Worm (Caenorhabditis elegans): ENCODE measurements around the gene igcm-4.
A peak's percentile ranks its signal among the peaks of the same experiment; 100 is the strongest.

Gene igcm-4

DNA sequence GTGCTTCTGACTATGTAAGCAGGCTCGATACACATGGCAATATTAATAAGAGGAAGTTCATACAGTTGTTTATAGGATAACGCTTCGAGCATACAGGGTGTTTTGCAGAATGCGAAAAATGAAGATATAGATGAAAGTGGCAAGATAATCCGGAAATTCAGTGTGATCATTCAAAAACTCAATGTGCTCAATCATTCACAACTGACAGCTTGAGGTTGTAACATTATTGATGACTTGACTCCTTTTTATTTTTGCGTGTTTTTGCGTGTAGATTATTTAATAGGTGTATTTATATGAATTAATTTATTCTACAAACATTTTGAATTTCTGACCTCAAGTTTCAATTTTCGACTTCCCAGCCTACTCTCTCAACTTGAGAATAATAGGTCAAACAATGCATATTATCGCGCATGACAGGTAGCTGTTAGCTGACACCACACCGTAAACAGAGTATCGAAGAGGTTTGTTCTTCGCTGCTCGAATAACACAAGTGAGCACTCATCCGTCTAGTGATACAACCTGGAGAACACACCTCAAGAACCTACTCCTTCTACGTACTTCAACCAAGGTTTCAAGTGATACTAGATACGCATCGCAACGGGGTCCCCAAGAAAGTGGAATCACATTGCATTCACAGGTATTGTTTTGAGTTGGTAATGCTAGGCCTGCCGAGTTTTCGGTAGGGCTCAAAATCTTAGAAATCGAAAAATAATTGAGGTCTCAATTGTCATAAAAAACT, 1.2 kb upstream of the igcm-4 start:
- no peak for TF ChIP-seq ceh-43 (GFP tag; optimal IDR thresholded peaks at IDR 0.05)
- TF ChIP-seq unc-62 (GFP tag; optimal IDR thresholded peaks at IDR 0.05): peak; percentile 68
- peak; percentile 78 for TF ChIP-seq pha-4 (tag; optimal IDR thresholded peaks at IDR 0.05)
- TF ChIP-seq nhr-2 (tag; optimal IDR thresholded peaks at IDR 0.05): peak; percentile 48

DNA sequence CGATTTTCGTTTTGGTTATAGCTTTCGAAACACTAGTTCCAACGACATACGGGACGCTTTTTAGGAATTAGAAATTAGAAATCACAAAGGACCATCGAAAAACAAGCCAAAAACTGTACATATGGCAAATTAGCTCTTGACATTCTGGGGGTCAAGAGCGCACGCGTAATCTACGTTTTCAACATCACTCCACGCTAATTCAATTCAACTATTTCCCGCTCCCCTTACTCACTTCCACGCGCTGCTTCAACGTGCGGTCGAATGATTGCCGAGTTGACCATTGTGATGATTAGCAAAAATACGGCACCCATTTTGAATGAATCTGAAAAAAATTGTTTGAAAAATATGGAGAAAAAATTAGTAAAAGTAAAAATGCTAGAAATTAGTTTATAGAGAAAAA, 557 bp downstream of the igcm-4 start:
- TF ChIP-seq unc-62 (GFP tag; optimal IDR thresholded peaks at IDR 0.05) (no peak), ces-1 (GFP tag; optimal IDR thresholded peaks at IDR 0.05) (peak; percentile 84)

DNA sequence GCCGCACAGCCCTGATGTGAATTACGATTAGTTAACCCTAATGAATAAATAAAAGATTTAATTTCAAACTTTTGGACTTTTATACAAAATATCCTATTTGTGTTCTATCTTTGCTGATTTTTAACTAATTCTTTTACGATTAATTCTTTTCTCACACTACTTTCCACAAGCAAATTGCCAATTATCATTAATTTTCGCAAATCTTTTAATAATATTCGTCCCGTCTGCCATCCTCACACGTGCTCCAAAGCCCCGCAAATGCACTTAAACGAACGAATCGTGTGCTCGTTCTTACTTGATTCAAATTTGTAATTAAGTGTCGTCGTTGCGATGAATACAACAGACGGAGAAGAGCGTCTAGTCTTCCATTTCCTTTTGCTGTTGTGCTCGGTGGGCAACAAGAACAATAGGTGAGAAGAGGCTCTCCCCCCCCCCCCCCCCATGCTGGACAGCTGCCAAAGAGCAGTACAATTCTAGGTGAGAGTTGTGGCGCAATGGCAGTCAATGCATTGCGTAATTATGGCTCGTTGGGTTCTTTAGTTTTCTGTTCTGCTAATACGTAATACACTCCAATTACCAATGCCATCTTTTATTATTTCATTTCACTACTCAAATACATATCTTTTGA, 1.5 kb downstream of the igcm-4 start:
- TF ChIP-seq lin-32 (GFP tag; optimal IDR thresholded peaks at IDR 0.05) (peak; percentile 57), nhr-28 (tag; optimal IDR thresholded peaks at IDR 0.05) (no peak), flh-1 (GFP tag; optimal IDR thresholded peaks at IDR 0.05) (no peak), sem-2 (GFP tag; optimal IDR thresholded peaks at IDR 0.05) (no peak), ces-1 (GFP tag; optimal IDR thresholded peaks at IDR 0.05) (peak; percentile 99), pha-4 (tag; optimal IDR thresholded peaks at IDR 0.05) (no peak), sptf-1 (tag; optimal IDR thresholded peaks at IDR 0.05) (peak; percentile 49), ztf-11 (tag; optimal IDR thresholded peaks at IDR 0.05) (peak; percentile 5), ceh-83 (GFP tag; optimal IDR thresholded peaks at IDR 0.05) (no peak), ham-2 (GFP tag; optimal IDR thresholded peaks at IDR 0.05) (no peak), nhr-76 (tag; optimal IDR thresholded peaks at IDR 0.05) (no peak), snpc-4 (tag; optimal IDR thresholded peaks at IDR 0.05) (no peak), tbx-8 (GFP tag; optimal IDR thresholded peaks at IDR 0.05) (no peak), nhr-12 (tag; optimal IDR thresholded peaks at IDR 0.05) (no peak), zip-8 (tag; optimal IDR thresholded peaks at IDR 0.05) (peak; percentile 90), ceh-39 (tag; optimal IDR thresholded peaks at IDR 0.05) (no peak), cnd-1 (tag; optimal IDR thresholded peaks at IDR 0.05) (peak; percentile 94), M03D4.4 (tag; optimal IDR thresholded peaks at IDR 0.05) (no peak), ceh-43 (GFP tag; optimal IDR thresholded peaks at IDR 0.05) (peak; percentile 49), mls-2 (tag; optimal IDR thresholded peaks at IDR 0.05) (peak; percentile 83), nhr-2 (tag; optimal IDR thresholded peaks at IDR 0.05) (peak; percentile 86), hlh-1 (tag; optimal IDR thresholded peaks at IDR 0.05) (peak; percentile 6), elt-1 (tag; optimal IDR thresholded peaks at IDR 0.05; ENCODE audit: borderline replicate concordance, insufficient read depth) (no peak)

DNA sequence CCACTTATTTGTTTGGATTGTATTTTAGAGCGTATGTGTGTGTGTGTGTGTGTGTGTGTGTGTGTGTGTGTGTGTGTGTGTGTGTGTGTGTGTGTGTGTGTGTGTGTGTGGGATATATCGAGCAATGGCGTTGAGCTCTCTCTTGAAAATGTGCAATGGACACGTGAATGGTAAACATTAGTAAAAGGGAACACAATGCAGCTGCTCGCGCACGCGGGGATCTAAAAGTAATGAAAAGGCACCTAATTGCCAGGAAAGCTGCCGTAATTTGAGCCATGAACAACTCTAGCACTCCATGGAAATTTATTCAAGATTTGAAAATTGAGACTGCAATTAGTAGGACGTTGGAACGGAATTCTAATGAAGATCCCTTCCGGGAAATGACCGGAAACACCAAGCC, 2.9 kb downstream of the igcm-4 start:
- peak; percentile 14 for TF ChIP-seq mep-1 (tag; optimal IDR thresholded peaks at IDR 0.05)
- TF ChIP-seq drap-1 (GFP tag; optimal IDR thresholded peaks at IDR 0.05): peak; percentile 28
- TF ChIP-seq M03D4.4 (tag; optimal IDR thresholded peaks at IDR 0.05): peak; percentile 55
- peak; percentile 84 for TF ChIP-seq mls-2 (tag; optimal IDR thresholded peaks at IDR 0.05)
- peak; percentile 73 for TF ChIP-seq ceh-43 (GFP tag; optimal IDR thresholded peaks at IDR 0.05)
- peak; percentile 70 for TF ChIP-seq sptf-1 (tag; optimal IDR thresholded peaks at IDR 0.05)
- peak; percentile 44 for TF ChIP-seq cnd-1 (tag; optimal IDR thresholded peaks at IDR 0.05)
- TF ChIP-seq ces-1 (GFP tag; optimal IDR thresholded peaks at IDR 0.05): peak; percentile 65
- TF ChIP-seq nhr-237 (tag; optimal IDR thresholded peaks at IDR 0.05): no peak
- peak; percentile 36 for TF ChIP-seq ztf-11 (tag; optimal IDR thresholded peaks at IDR 0.05)
- TF ChIP-seq unc-39 (tag; optimal IDR thresholded peaks at IDR 0.05): no peak
- TF ChIP-seq ham-2 (GFP tag; optimal IDR thresholded peaks at IDR 0.05): no peak

DNA sequence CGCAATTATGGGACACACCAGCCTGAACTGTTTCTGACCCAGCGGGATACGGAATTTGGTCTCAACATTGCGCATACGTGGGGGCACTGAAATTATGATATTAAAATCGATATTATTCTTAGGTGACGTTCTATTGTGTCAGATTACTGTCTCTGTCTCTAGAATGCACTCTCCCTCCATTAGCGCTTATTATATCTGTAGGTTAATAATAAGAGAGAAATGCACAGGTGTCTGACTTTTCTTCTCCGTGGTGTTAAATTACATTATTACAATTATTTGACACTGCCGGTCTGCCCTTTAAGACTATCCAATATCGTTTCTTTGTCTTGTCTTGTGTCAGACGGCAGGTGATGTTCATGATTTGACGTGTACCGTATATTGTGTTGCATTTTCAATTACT, 3.5 kb downstream of the igcm-4 start:
- TF ChIP-seq nhr-2 (tag; optimal IDR thresholded peaks at IDR 0.05) (peak; percentile 71), ceh-39 (tag; optimal IDR thresholded peaks at IDR 0.05) (peak; percentile 10), snpc-4 (tag; optimal IDR thresholded peaks at IDR 0.05) (no peak), unc-39 (tag; optimal IDR thresholded peaks at IDR 0.05) (peak; percentile 91)
